Worm (Caenorhabditis elegans) whole organism, L4/young adult: ENCODE measurements around the gene sqt-3.

Source experiments
- W03F9.2 ChIP-seq: fragments of 150-350 bp; optimal IDR thresholded peaks from 2 replicates; lab custom pipeline; 2014; ENCODE audit warnings: missing biosample characterization, missing genetic modification characterization
- dao-5 ChIP-seq: sonication (generic microtip); optimal IDR thresholded peaks from 2 replicates; lab custom pipeline; 2016; ENCODE audit warnings: missing genotype, missing genetic modification characterization, moderate library complexity, missing compliant biosample characterization
- him-1 ChIP-seq: sonication (generic microtip); optimal IDR thresholded peaks from 2 replicates; lab custom pipeline; 2016; ENCODE audit warnings: missing genotype, missing genetic modification reagents, missing genetic modification characterization, missing compliant biosample characterization

ce11 chrV:12357632-12358031, 5.1 kb downstream of the sqt-3 start:
- TF ChIP-seq dao-5 (tag; lab: Kevin White, UChicago) = no peak
- TF ChIP-seq him-1 (tag; lab: Kevin White, UChicago) = no peak
- TF ChIP-seq W03F9.2 (tag; lab: Kevin White, UChicago) = no peak
